Worm (Caenorhabditis elegans): Measurements from ENCODE around the gene Y54F10BM.23.

Gene Y54F10BM.23

DNA sequence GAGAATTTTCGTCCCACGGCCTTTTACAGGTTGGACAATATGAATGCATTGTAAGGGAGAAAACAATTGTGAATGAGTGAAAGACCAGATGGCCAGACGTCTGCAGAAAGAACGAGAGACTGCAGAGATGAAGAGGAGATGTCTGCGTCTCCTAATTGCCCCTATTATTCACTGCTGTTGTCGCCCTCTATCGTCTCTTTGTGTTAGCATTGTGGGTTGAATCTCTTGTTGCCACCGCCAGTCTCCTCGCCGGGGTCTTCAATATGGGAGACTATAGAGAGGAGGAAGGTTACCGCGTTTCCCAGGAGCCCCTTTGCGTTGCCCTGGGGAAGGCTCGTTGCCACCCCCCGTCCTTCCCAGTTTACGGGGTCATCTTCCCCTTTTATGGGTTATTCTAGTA lies 25.5 kb upstream of the Y54F10BM.23 start, which contains the start of gene Y54F10BM.9:
Y54F10BM.9 (minus strand) TSS at position 61 of the 400 bp plus-strand sequence.
- TF ChIP-seq Y55F3AM.14 (GFP tag; optimal IDR thresholded peaks at IDR 0.05): no peak
- peak; percentile 47 for TF ChIP-seq C34F6.9 (tag; optimal IDR thresholded peaks at IDR 0.05)
- peak; percentile 70 for TF ChIP-seq unc-55 (GFP tag; optimal IDR thresholded peaks at IDR 0.05)
- TF ChIP-seq lin-11 (tag; optimal IDR thresholded peaks at IDR 0.05): peak; percentile 47
- no peak for TF ChIP-seq elt-3 (tag; optimal IDR thresholded peaks at IDR 0.05)
- peak; percentile 59 for TF ChIP-seq nhr-129 (tag; optimal IDR thresholded peaks at IDR 0.05)
- peak in 1 of 2 experiments; percentile 38 for TF ChIP-seq lsy-2 (tag; optimal IDR thresholded peaks at IDR 0.05)
- TF ChIP-seq nhr-77 (tag; optimal IDR thresholded peaks at IDR 0.05): no peak
- no peak for TF ChIP-seq ama-1 (optimal IDR thresholded peaks at IDR 0.05)

- no peak for TF ChIP-seq unc-55 (GFP tag; optimal IDR thresholded peaks at IDR 0.05)
- no peak for TF ChIP-seq nhr-237 (tag; optimal IDR thresholded peaks at IDR 0.05)
- no peak for TF ChIP-seq dmd-4 (tag; optimal IDR thresholded peaks at IDR 0.05)
- no peak for TF ChIP-seq lin-39 (tag; optimal IDR thresholded peaks at IDR 0.05)
- no peak for TF ChIP-seq zag-1 (tag; optimal IDR thresholded peaks at IDR 0.05)
- no peak for TF ChIP-seq F13H6.1 (tag; optimal IDR thresholded peaks at IDR 0.05)
- TF ChIP-seq snpc-4 (tag; optimal IDR thresholded peaks at IDR 0.05): no peak
- TF ChIP-seq peb-1 (tag; optimal IDR thresholded peaks at IDR 0.05): no peak
- no peak for TF ChIP-seq unc-39 (tag; optimal IDR thresholded peaks at IDR 0.05)
- TF ChIP-seq elt-1 (tag; optimal IDR thresholded peaks at IDR 0.05): no peak
- TF ChIP-seq ceh-16 (tag; optimal IDR thresholded peaks at IDR 0.05): no peak
- TF ChIP-seq nhr-129 (tag; optimal IDR thresholded peaks at IDR 0.05): no peak
- TF ChIP-seq ztf-11 (tag; optimal IDR thresholded peaks at IDR 0.05): no peak
These were observed 24.8 kb upstream of the Y54F10BM.23 start for ce11 chrIII:2304149-2304548.

DNA sequence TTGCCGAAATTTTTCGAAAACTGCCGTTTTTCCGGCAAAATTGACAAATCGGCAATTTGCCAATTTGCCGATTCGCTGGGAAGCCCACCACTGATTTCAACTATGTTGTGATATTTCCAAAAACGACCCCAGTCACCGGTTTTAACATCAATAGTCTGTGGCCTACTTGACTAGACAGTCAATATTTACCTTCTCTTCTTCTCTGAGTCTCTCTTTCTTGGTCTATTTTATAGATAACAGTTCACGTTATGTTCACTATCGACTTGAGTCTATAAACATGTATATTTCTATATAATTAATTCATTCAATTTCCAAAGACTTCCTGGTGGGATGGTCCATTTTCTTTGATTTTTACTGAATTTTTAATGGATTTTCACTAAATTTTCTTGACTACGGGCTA lies 15.4 kb upstream of the Y54F10BM.23 start:
- TF ChIP-seq nhr-237 (tag; optimal IDR thresholded peaks at IDR 0.05) (no peak), ztf-11 (tag; optimal IDR thresholded peaks at IDR 0.05) (no peak), crh-2 (tag; optimal IDR thresholded peaks at IDR 0.05) (no peak), lin-11 (tag; optimal IDR thresholded peaks at IDR 0.05) (no peak), fos-1 (tag; optimal IDR thresholded peaks at IDR 0.05) (peak; percentile 16), sma-9 (GFP tag; optimal IDR thresholded peaks at IDR 0.05) (peak; percentile 12), sma-9 (tag; optimal IDR thresholded peaks at IDR 0.05) (no peak), ZK546.5 (tag; optimal IDR thresholded peaks at IDR 0.05) (no peak), nhr-12 (tag; optimal IDR thresholded peaks at IDR 0.05) (no peak), unc-39 (tag; optimal IDR thresholded peaks at IDR 0.05) (no peak)

ce11 chrIII:2291139-2291538 lies 11.8 kb upstream of the Y54F10BM.23 start, which contains the start of gene fbxa-219:
fbxa-219 (plus strand) TSS chrIII:2291415.
- peak; percentile 13 for TF ChIP-seq fos-1 (tag; optimal IDR thresholded peaks at IDR 0.05)
- peak; percentile 7 for TF ChIP-seq crh-2 (tag; optimal IDR thresholded peaks at IDR 0.05)
- TF ChIP-seq ama-1 (optimal IDR thresholded peaks at IDR 0.05): no peak

- no peak for TF ChIP-seq snpc-4 (tag; optimal IDR thresholded peaks at IDR 0.05)
- no peak for TF ChIP-seq lin-11 (tag; optimal IDR thresholded peaks at IDR 0.05)
- TF ChIP-seq ztf-4 (tag; optimal IDR thresholded peaks at IDR 0.05): no peak
These were observed 8.9 kb upstream of the Y54F10BM.23 start for ce11 chrIII:2288261-2288660.

ce11 chrIII:2283341-2283847 lies 4.0 kb upstream of the Y54F10BM.23 start:
- no peak for TF ChIP-seq blmp-1 (tag; optimal IDR thresholded peaks at IDR 0.05; ENCODE audit: insufficient read depth)
- no peak for TF ChIP-seq C34F6.9 (tag; optimal IDR thresholded peaks at IDR 0.05)
- no peak for TF ChIP-seq unc-39 (tag; optimal IDR thresholded peaks at IDR 0.05)
- no peak for TF ChIP-seq snpc-4 (tag; optimal IDR thresholded peaks at IDR 0.05)
- no peak for TF ChIP-seq mab-5 (tag; optimal IDR thresholded peaks at IDR 0.05)
- no peak for TF ChIP-seq unc-62 (GFP tag; optimal IDR thresholded peaks at IDR 0.05)
- no peak for TF ChIP-seq lin-39 (tag; optimal IDR thresholded peaks at IDR 0.05)
- TF ChIP-seq nhr-21 (tag; optimal IDR thresholded peaks at IDR 0.05): no peak
- no peak for TF ChIP-seq nhr-12 (tag; optimal IDR thresholded peaks at IDR 0.05)
- TF ChIP-seq ama-1 (optimal IDR thresholded peaks at IDR 0.05): no peak
- TF ChIP-seq nhr-23 (tag; optimal IDR thresholded peaks at IDR 0.05): no peak
- TF ChIP-seq sma-3 (GFP tag; optimal IDR thresholded peaks at IDR 0.05): no peak
- TF ChIP-seq ceh-82 (tag; optimal IDR thresholded peaks at IDR 0.05): no peak
- TF ChIP-seq alr-1 (tag; optimal IDR thresholded peaks at IDR 0.05): no peak
- TF ChIP-seq nhr-11 (tag; optimal IDR thresholded peaks at IDR 0.05): no peak

All from whole organism, L2 larva.